Worm (Caenorhabditis elegans): Measurements from ENCODE around the gene oac-23.

DNA sequence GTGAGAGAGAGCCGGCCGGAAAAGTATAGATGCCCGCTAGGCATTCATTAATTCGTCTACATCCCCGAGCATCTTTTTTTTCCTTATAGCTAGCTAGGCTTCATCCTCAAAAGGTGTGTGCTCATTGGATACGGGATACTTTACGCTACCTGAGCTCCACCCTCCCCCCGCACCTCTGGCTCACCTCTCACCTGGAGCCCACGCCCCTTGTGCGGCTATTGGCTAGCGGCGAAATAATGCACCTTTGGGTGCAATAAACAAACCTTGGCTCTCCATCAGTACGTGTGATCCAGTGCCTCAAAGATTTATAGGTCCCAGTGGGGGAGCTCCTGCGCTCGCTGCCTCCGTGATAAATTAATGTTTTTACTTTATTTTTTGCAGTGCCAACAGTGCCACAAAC, 25.1 kb upstream of the oac-23 start:
- TF ChIP-seq ceh-83 (GFP tag; optimal IDR thresholded peaks at IDR 0.05) (no peak), nhr-2 (tag; optimal IDR thresholded peaks at IDR 0.05) (no peak), tbx-8 (GFP tag; optimal IDR thresholded peaks at IDR 0.05) (no peak), unc-62 (GFP tag; optimal IDR thresholded peaks at IDR 0.05) (no peak), unc-39 (tag; optimal IDR thresholded peaks at IDR 0.05) (no peak), blmp-1 (tag; optimal IDR thresholded peaks at IDR 0.05) (no peak)

Measured in whole organism, mixed stage, embryonic.